Fruit fly (Drosophila melanogaster): Measurements from ENCODE around the gene CG12402.

DNA sequence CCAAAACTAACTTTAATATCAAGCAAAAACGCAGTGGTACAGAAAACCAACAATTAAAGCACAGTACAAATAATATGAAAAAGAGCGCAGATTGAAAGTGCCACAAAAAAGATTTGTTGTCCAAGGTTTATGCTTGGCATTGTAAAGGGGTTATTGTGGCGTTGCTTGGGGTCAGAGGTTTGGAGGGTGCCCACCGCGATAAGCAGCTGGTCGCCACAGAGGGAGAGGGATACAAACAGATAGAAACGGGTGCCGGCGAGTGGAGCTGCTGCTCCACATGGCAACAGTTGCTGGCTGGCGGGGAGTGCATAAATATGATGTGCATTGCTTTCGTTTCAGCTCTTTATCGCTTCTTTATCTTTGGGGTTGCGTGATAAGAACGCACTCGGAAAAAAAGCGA lies 47.7 kb downstream of the CG12402 start:
- no peak for TF ChIP-seq rn (GFP tag; IDR thresholded peaks at IDR 0.05)
- TF ChIP-seq gl (tag; optimal IDR thresholded peaks at IDR 0.05) = no peak
- no peak for TF ChIP-seq Ets98B (GFP tag; IDR thresholded peaks at IDR 0.05)
- no peak for TF ChIP-seq CG32121 (GFP tag; IDR thresholded peaks at IDR 0.05)
- TF ChIP-seq CG9948 (tag; optimal IDR thresholded peaks at IDR 0.05) = no peak
